Worm (Caenorhabditis elegans) whole organism, L1 larva: ENCODE data around the gene nspg-1.

Experiments
- hpl-2 ChIP-seq: fragments of 150-350 bp; optimal IDR thresholded peaks from 2 replicates; lab custom pipeline; 2014; ENCODE audit warnings: missing biosample characterization, missing genetic modification reagents, missing genetic modification characterization
- nhr-20 ChIP-seq: sonication (generic microtip); optimal IDR thresholded peaks from 2 replicates; lab custom pipeline; 2016; ENCODE audit warnings: mild to moderate bottlenecking, missing genetic modification characterization, missing compliant biosample characterization
- ztf-4 ChIP-seq: fragments of 150-350 bp; optimal IDR thresholded peaks from 2 replicates; lab custom pipeline; 2014; ENCODE audit warnings: missing biosample characterization, missing genetic modification characterization

DNA sequence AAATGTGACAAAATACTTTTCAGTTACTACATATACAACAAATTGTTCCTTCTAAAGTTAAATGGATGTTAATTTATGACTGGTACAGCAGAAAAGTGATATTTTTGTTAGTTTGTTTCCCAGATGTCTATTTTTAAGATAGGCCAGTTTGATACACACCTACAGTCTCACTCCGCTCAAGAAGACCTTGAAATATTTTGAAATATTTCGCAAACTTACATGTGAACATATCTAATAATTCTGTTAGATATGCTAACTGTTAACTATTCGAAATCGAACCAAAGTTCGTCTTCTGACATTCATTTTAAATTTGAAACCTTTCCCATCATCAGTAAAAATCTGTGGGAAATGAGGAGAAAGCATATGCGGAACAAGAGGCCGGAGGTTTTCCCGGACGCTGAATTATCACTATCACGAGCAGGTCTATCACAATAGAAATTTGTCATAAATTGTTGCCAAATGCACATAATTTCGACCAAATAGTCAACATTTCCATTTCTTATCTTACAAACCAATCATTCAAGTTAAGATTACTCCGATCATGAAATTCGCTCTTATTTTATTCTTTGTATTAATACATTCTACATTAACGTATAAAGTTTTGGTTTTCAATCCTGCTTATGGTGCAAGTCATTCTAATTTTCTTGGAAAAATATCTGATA is 48.0 kb downstream of the nspg-1 start, which contains the start of the genes ZC443.4 and ugt-18:
- TF ChIP-seq nhr-20 (tag; lab: Kevin White, UChicago) (no peak), hpl-2 (GFP tag; lab: Kevin White, UChicago) (no peak), ztf-4 (tag; lab: Kevin White, UChicago) (no peak)
